Worm (Caenorhabditis elegans) whole organism, L4 larva: ENCODE measurements around the gene ani-2.

Experiments
- F44E2.7 ChIP-seq: fragments of 200-800 bp; sonication (Bioruptor generic); IDR thresholded peaks from 2 replicates; pipeline ENCODE4 v2.1.2; 2022; ENCODE audit warnings: missing genetic modification characterization, missing compliant biosample characterization
- T20F7.1 ChIP-seq: fragments of 200-800 bp; sonication (Bioruptor generic); optimal IDR thresholded peaks from 2 replicates; lab custom pipeline; 2018; ENCODE audit warnings: mild to moderate bottlenecking, missing genetic modification characterization, missing compliant biosample characterization
- T26A8.4 ChIP-seq: fragments of 200-800 bp; sonication (Bioruptor generic); IDR thresholded peaks from 2 replicates; pipeline ENCODE4 v1.3.6; 2022; ENCODE audit warnings: missing genetic modification characterization, missing compliant biosample characterization
- Y75B8A.6 ChIP-seq: fragments of 200-800 bp; sonication (Bioruptor generic); IDR thresholded peaks from 2 replicates; pipeline ENCODE4 v1.3.6; 2022; ENCODE audit warnings: missing genetic modification reagents, missing genetic modification characterization, missing compliant biosample characterization
- ZK337.2 ChIP-seq: fragments of 200-800 bp; sonication (Bioruptor generic); IDR thresholded peaks from 2 replicates; pipeline ENCODE4 v1.3.6; 2022; ENCODE audit warnings: missing genetic modification reagents, missing genetic modification characterization, missing compliant biosample characterization
- ZK546.5 ChIP-seq, 2 experiments: sonication (generic microtip); optimal IDR thresholded peaks; 2 replicates each; lab custom pipeline; 2017; ENCODE audit warnings: missing biosample characterization in 2 of 2, missing genetic modification characterization in 2 of 2
- arid-1 ChIP-seq: fragments of 200-800 bp; sonication (Bioruptor generic); conservative IDR thresholded peaks from 2 replicates; pipeline ENCODE4 v1.3.6; 2022; ENCODE audit warnings: missing genetic modification reagents, missing genetic modification characterization, missing compliant biosample characterization
- ceh-28 ChIP-seq: fragments of 150-350 bp; optimal IDR thresholded peaks from 2 replicates; lab custom pipeline; 2014; ENCODE audit warnings: missing biosample characterization, missing genetic modification reagents, missing genetic modification characterization
- daf-16 ChIP-seq, 3 experiments: sonication (generic microtip); optimal IDR thresholded peaks; 2 replicates each; lab custom pipeline; 2016 to 2017; ENCODE audit warnings: missing genetic modification characterization in 3 of 3, missing genetic modification reagents in 3 of 3, mild to moderate bottlenecking in 2 of 3, missing compliant biosample characterization in 2 of 3, missing biosample characterization in 1 of 3, moderate library complexity in 1 of 3
- daf-8 ChIP-seq: fragments of 200-800 bp; sonication (Bioruptor generic); IDR thresholded peaks from 2 replicates; pipeline ENCODE4 v1.3.6; 2022; ENCODE audit warnings: missing genetic modification characterization, missing compliant biosample characterization
- dmd-6 ChIP-seq: fragments of 200-800 bp; sonication (Bioruptor generic); IDR thresholded peaks from 2 replicates; pipeline ENCODE4 v1.3.6; 2022; ENCODE audit warnings: missing genetic modification reagents, missing genetic modification characterization, missing compliant biosample characterization
- dmd-8 ChIP-seq: fragments of 200-800 bp; sonication (Bioruptor generic); IDR thresholded peaks from 2 replicates; pipeline ENCODE4 v1.3.6; 2022; ENCODE audit warnings: missing genetic modification characterization, missing compliant biosample characterization
- egl-27 ChIP-seq: sonication (generic microtip); optimal IDR thresholded peaks from 3 replicates; lab custom pipeline; 2017; ENCODE audit warnings: missing biosample characterization, missing genetic modification reagents, missing genetic modification characterization
- hlh-30 ChIP-seq: sonication (generic microtip); optimal IDR thresholded peaks from 2 replicates; lab custom pipeline; 2017; ENCODE audit warnings: antibody characterized with exemption, mild to moderate bottlenecking, missing genetic modification characterization, missing compliant biosample characterization; ENCODE audit not compliant: insufficient read depth
- lin-38 ChIP-seq: fragments of 200-800 bp; sonication (Bioruptor generic); IDR thresholded peaks from 2 replicates; pipeline ENCODE4 v1.3.6; 2022; ENCODE audit warnings: missing genetic modification reagents, missing genetic modification characterization, missing compliant biosample characterization
- lir-3 ChIP-seq: sonication (generic microtip); optimal IDR thresholded peaks from 2 replicates; lab custom pipeline; 2016; ENCODE audit warnings: mild to moderate bottlenecking, missing genetic modification characterization, missing compliant biosample characterization
- madf-5 ChIP-seq, 2 experiments: fragments of 200-800 bp; sonication (Bioruptor generic); IDR thresholded peaks; 2 replicates each; pipeline ENCODE4 v1.3.6; 2022; ENCODE audit warnings: missing compliant biosample characterization in 2 of 2, missing genetic modification characterization in 2 of 2
- mdl-1 ChIP-seq, 2 experiments: fragments of 150-350 bp in 1 of 2; sonication (generic microtip) in 1 of 2; optimal IDR thresholded peaks; 2 replicates each; lab custom pipeline; 2014 to 2017; ENCODE audit warnings: missing biosample characterization in 2 of 2, missing genetic modification characterization in 2 of 2
- mep-1 ChIP-seq: fragments of 150-350 bp; sonication (generic microtip); optimal IDR thresholded peaks from 3 replicates; lab custom pipeline; 2014; ENCODE audit warnings: missing biosample characterization, missing genetic modification characterization
- mes-2 ChIP-seq: sonication (generic microtip); optimal IDR thresholded peaks from 2 replicates; lab custom pipeline; 2016; ENCODE audit warnings: missing genotype, mild to moderate bottlenecking, missing genetic modification characterization, missing compliant biosample characterization; ENCODE audit not compliant: poor library complexity, severe bottlenecking
- nhr-102 ChIP-seq: sonication (generic microtip); optimal IDR thresholded peaks from 2 replicates; lab custom pipeline; 2016; ENCODE audit warnings: mild to moderate bottlenecking, missing genetic modification characterization, moderate library complexity, missing compliant biosample characterization
- nhr-11 ChIP-seq: fragments of 150-350 bp; optimal IDR thresholded peaks from 2 replicates; lab custom pipeline; 2014; ENCODE audit warnings: missing biosample characterization, missing genetic modification characterization
- nhr-237 ChIP-seq: sonication (generic microtip); optimal IDR thresholded peaks from 2 replicates; lab custom pipeline; 2017; ENCODE audit warnings: missing biosample characterization, missing genetic modification characterization
- nhr-42 ChIP-seq: fragments of 200-800 bp; sonication (Bioruptor generic); IDR thresholded peaks from 2 replicates; pipeline ENCODE4 v1.3.6; 2022; ENCODE audit warnings: missing genetic modification characterization, missing compliant biosample characterization
- nhr-76 ChIP-seq: fragments of 150-350 bp; optimal IDR thresholded peaks from 2 replicates; lab custom pipeline; 2014; ENCODE audit warnings: missing biosample characterization, missing genetic modification characterization
- php-3 ChIP-seq: fragments of 200-800 bp; sonication (Bioruptor generic); IDR thresholded peaks from 2 replicates; pipeline ENCODE4 v1.3.6; 2022; ENCODE audit warnings: missing genetic modification reagents, missing genetic modification characterization, missing compliant biosample characterization
- pqm-1 ChIP-seq: sonication (generic microtip); optimal IDR thresholded peaks from 2 replicates; lab custom pipeline; 2017; ENCODE audit warnings: missing biosample characterization, missing genetic modification characterization
- saeg-2 ChIP-seq: fragments of 200-800 bp; sonication (Bioruptor generic); IDR thresholded peaks from 2 replicates; pipeline ENCODE4 v1.3.6; 2022; ENCODE audit warnings: missing genetic modification reagents, missing genetic modification characterization, missing compliant biosample characterization
- sdz-12 ChIP-seq: fragments of 200-800 bp; sonication (Bioruptor generic); optimal IDR thresholded peaks from 2 replicates; lab custom pipeline; 2018; ENCODE audit warnings: mild to moderate bottlenecking, missing genetic modification characterization, missing compliant biosample characterization
- snpc-1.2 ChIP-seq: fragments of 200-800 bp; sonication (Bioruptor generic); IDR thresholded peaks from 2 replicates; pipeline ENCODE4 v1.3.6; 2022; ENCODE audit warnings: missing genetic modification reagents, missing genetic modification characterization, missing compliant biosample characterization
- snpc-4 ChIP-seq: fragments of 150-350 bp; optimal IDR thresholded peaks from 2 replicates; lab custom pipeline; 2014; ENCODE audit warnings: missing biosample characterization, missing genetic modification characterization
- spr-1 ChIP-seq: sonication (generic microtip); optimal IDR thresholded peaks from 2 replicates; lab custom pipeline; 2016; ENCODE audit warnings: mild to moderate bottlenecking, missing genetic modification characterization, missing compliant biosample characterization
- unc-130 ChIP-seq: sonication (generic microtip); optimal IDR thresholded peaks from 2 replicates; lab custom pipeline; 2016; ENCODE audit warnings: missing genetic modification reagents, missing genetic modification characterization, missing compliant biosample characterization
- zfp-3 ChIP-seq: fragments of 200-800 bp; sonication (Bioruptor generic); conservative IDR thresholded peaks from 2 replicates; pipeline ENCODE4 v1.3.6; 2022; ENCODE audit warnings: missing genetic modification reagents, missing genetic modification characterization, missing compliant biosample characterization
- zip-11 ChIP-seq: fragments of 200-800 bp; sonication (Bioruptor generic); IDR thresholded peaks from 2 replicates; pipeline ENCODE4 v1.3.6; 2022; ENCODE audit warnings: missing genetic modification characterization, missing compliant biosample characterization
- zip-2 ChIP-seq: fragments of 150-350 bp; optimal IDR thresholded peaks from 2 replicates; lab custom pipeline; 2014; ENCODE audit warnings: missing biosample characterization, missing genetic modification characterization
- ztf-11 ChIP-seq: fragments of 150-350 bp; optimal IDR thresholded peaks from 2 replicates; lab custom pipeline; 2014; ENCODE audit warnings: missing biosample characterization, missing genetic modification characterization
- ztf-7 ChIP-seq: fragments of 150-350 bp; optimal IDR thresholded peaks from 2 replicates; lab custom pipeline; 2014; ENCODE audit warnings: missing biosample characterization, missing genetic modification characterization

ani-2 gene

DNA sequence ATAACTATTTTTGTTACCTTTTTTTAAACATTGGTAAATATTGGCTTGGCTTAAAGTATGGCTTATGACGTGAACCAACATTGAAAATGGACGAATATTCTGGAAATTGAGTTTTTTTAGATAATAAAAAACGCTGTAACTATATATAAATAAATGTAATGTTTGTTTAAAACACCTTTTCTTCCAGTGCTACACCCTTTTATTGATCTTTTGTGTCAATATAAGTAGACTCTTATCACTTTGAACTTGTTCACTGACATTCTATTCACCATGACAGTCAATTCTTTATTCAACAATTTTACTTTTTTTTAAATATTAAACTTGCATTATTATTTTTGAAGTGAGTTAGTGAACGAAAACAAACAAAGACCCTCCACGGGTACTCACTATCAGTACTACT is 38.1 kb upstream of the ani-2 start, which contains the start of gene T25D10.1:
TSS of gene T25D10.1 (plus strand) at position 169 of the 400 bp plus-strand sequence.
- TF ChIP-seq pqm-1 (tag; lab: Kevin White, UChicago), result peak; percentile 34
- peak; percentile 21 for TF ChIP-seq mep-1 (tag; lab: Kevin White, UChicago)
- TF ChIP-seq ZK337.2 (GFP tag; lab: Robert Waterston, UW), result no peak
- no peak for TF ChIP-seq daf-16 (GFP tag; optimal IDR thresholded peaks at IDR 0.05; lab: Kevin White, UChicago)
- TF ChIP-seq daf-16 (tag; optimal IDR thresholded peaks at IDR 0.05; lab: Kevin White, UChicago), result peak; percentile 53
- no peak for TF ChIP-seq nhr-237 (tag; lab: Kevin White, UChicago)
- TF ChIP-seq daf-8 (GFP tag; lab: Robert Waterston, UW), result no peak

DNA sequence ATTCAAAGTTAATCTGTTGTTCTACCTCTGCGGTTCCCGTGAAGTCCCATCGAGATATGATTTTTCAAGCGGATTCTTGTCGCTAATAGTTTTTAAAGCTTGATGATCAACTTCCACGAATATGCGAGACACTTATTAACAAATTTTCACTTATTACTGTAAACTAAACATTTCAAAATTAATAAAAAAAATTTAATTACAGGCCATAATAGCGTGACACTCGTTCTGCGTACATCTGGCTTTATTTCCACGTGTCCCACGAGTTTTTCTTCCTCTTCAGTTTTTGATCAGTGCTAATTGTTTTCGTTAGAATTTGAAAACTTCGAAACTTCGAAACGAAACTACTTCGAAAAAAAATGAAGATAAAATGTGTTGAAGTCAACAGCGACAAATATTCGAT is 36.5 kb upstream of the ani-2 start, which contains the start of gene btb-2:
TSS of gene btb-2 (plus strand) at position 301 of the 400 bp plus-strand sequence.
- TF ChIP-seq mdl-1 (tag; optimal IDR thresholded peaks at IDR 0.05; lab: Kevin White, UChicago), result no peak
- no peak for TF ChIP-seq dmd-6 (GFP tag; lab: Robert Waterston, UW)
- no peak for TF ChIP-seq T26A8.4 (GFP tag; lab: Robert Waterston, UW)
- TF ChIP-seq php-3, result no peak
- TF ChIP-seq nhr-102 (tag; lab: Kevin White, UChicago), result no peak
- no peak for TF ChIP-seq mes-2
- no peak for TF ChIP-seq zip-11 (GFP tag; lab: Robert Waterston, UW)
- TF ChIP-seq sdz-12 (GFP tag; lab: Kevin White, UChicago), result no peak
- no peak for TF ChIP-seq snpc-1.2 (GFP tag; lab: Robert Waterston, UW)
- no peak for TF ChIP-seq daf-8 (GFP tag; lab: Robert Waterston, UW)
- TF ChIP-seq arid-1 (GFP tag; lab: Robert Waterston, UW), result no peak
- TF ChIP-seq mep-1 (tag; lab: Kevin White, UChicago), result no peak
- no peak for TF ChIP-seq zip-2 (tag; lab: Kevin White, UChicago)
- no peak for TF ChIP-seq saeg-2 (GFP tag; lab: Robert Waterston, UW)
- no peak for TF ChIP-seq F44E2.7 (GFP tag; lab: Robert Waterston, UW)
- no peak for TF ChIP-seq snpc-4 (tag; lab: Kevin White, UChicago)
- no peak for TF ChIP-seq ZK546.5 (tag; optimal IDR thresholded peaks at IDR 0.05; lab: Kevin White, UChicago)
- TF ChIP-seq hlh-30, result no peak

- TF ChIP-seq nhr-76 (tag; lab: Kevin White, UChicago) (no peak), lin-38 (GFP tag; lab: Robert Waterston, UW) (no peak), T20F7.1 (GFP tag; lab: Kevin White, UChicago) (no peak), egl-27 (no peak), Y75B8A.6 (no peak), zfp-3 (GFP tag; lab: Robert Waterston, UW) (no peak), ztf-11 (tag; lab: Kevin White, UChicago) (no peak), ztf-7 (tag; lab: Kevin White, UChicago) (no peak), nhr-42 (GFP tag; lab: Robert Waterston, UW) (no peak), nhr-237 (tag; lab: Kevin White, UChicago) (no peak), dmd-8 (GFP tag; lab: Robert Waterston, UW) (no peak)
These were observed 33.2 kb upstream of the ani-2 start, which contains the start of gene zig-10 for ce11 chrII:6398406-6398805. zig-10 (plus strand) TSS chrII:6398706.

- TF ChIP-seq ceh-28 (tag; lab: Kevin White, UChicago) (no peak), madf-5 (GFP tag; IDR thresholded peaks at IDR 0.05; lab: Robert Waterston, UW) (no peak), spr-1 (tag; lab: Kevin White, UChicago) (no peak), lir-3 (no peak), nhr-11 (tag; lab: Kevin White, UChicago) (no peak), nhr-42 (GFP tag; lab: Robert Waterston, UW) (no peak), nhr-237 (tag; lab: Kevin White, UChicago) (no peak), unc-130 (GFP tag; lab: Kevin White, UChicago) (no peak)
These were observed 28.9 kb upstream of the ani-2 start for ce11 chrII:6394037-6394436.
